Fruit fly (Drosophila melanogaster) whole organism, embryonic: ENCODE measurements around the gene CG14362.
A peak's percentile ranks its signal among the peaks of the same experiment; 100 is the strongest.

ENCODE experiments used
- B-H1 ChIP-seq: fragments of 200-800 bp; sonication (Bioruptor generic); IDR thresholded peaks from 3 replicates; pipeline ENCODE4 v1.3.6; 2022; ENCODE audit warnings: missing biosample characterization, missing genetic modification characterization
- CG1024 ChIP-seq: fragments of 200-800 bp; sonication (Bioruptor generic); IDR thresholded peaks from 2 replicates; pipeline ENCODE4 v1.3.6; 2022; ENCODE audit warnings: missing biosample characterization, missing genetic modification characterization
- CG10366 ChIP-seq: fragments of 200-800 bp; sonication (Bioruptor generic); IDR thresholded peaks from 2 replicates; pipeline ENCODE4 v1.3.6; 2022; ENCODE audit warnings: missing biosample characterization, missing genetic modification characterization
- CG12236 ChIP-seq: fragments of 200-800 bp; sonication (Bioruptor generic); optimal IDR thresholded peaks from 2 replicates; lab custom pipeline; 2016; ENCODE audit warnings: missing biosample characterization, missing genetic modification characterization
- CG12744 ChIP-seq: fragments of 200-800 bp; sonication (Bioruptor generic); optimal IDR thresholded peaks from 2 replicates; lab custom pipeline; 2016; ENCODE audit warnings: missing biosample characterization, missing genetic modification characterization
- CG13894 ChIP-seq: fragments of 200-800 bp; sonication (Bioruptor generic); optimal IDR thresholded peaks from 3 replicates; lab custom pipeline; 2018; ENCODE audit warnings: missing biosample characterization, mild to moderate bottlenecking, missing genetic modification characterization, moderate library complexity
- CG14014 ChIP-seq: fragments of 200-800 bp; sonication (Bioruptor generic); IDR thresholded peaks from 2 replicates; pipeline ENCODE4 v1.3.6; 2022; ENCODE audit warnings: missing biosample characterization, missing genetic modification characterization
- CG14667 ChIP-seq: fragments of 200-800 bp; sonication (Bioruptor generic); IDR thresholded peaks from 2 replicates; pipeline ENCODE4 v1.3.6; 2022; ENCODE audit warnings: missing biosample characterization, missing genetic modification characterization
- CG15514 ChIP-seq: fragments of 200-800 bp; sonication (Bioruptor generic); optimal IDR thresholded peaks from 3 replicates; lab custom pipeline; 2017; ENCODE audit warnings: missing biosample characterization, missing genetic modification characterization, mild to moderate bottlenecking, moderate library complexity, missing genetic modification reagents
- CG16863 ChIP-seq: fragments of 200-800 bp; sonication (Bioruptor generic); optimal IDR thresholded peaks from 3 replicates; lab custom pipeline; 2016; ENCODE audit warnings: missing biosample characterization, missing genetic modification characterization
- CG17385 ChIP-seq: fragments of 200-800 bp; sonication (Bioruptor generic); optimal IDR thresholded peaks from 3 replicates; lab custom pipeline; 2018; ENCODE audit warnings: missing biosample characterization, mild to moderate bottlenecking, missing genetic modification characterization
- CG17568 ChIP-seq: fragments of 200-800 bp; sonication (Bioruptor generic); optimal IDR thresholded peaks from 2 replicates; lab custom pipeline; 2018; ENCODE audit warnings: missing biosample characterization, mild to moderate bottlenecking, missing genetic modification characterization, moderate library complexity
- CG2129 ChIP-seq: fragments of 200-800 bp; sonication (Bioruptor generic); IDR thresholded peaks from 2 replicates; pipeline ENCODE4 v1.3.6; 2022; ENCODE audit warnings: missing biosample characterization, missing genetic modification characterization; ENCODE audit not compliant: partially characterized antibody
- CG2199 ChIP-seq: fragments of 200-800 bp; sonication (Bioruptor generic); IDR thresholded peaks from 3 replicates; pipeline ENCODE4 v1.3.6; 2022; ENCODE audit warnings: missing biosample characterization, missing genetic modification characterization
- CG3065 ChIP-seq: fragments of 200-800 bp; sonication (Bioruptor generic); optimal IDR thresholded peaks from 2 replicates; lab custom pipeline; 2016; ENCODE audit warnings: missing biosample characterization, missing genetic modification characterization
- CG34422 ChIP-seq: fragments of 200-800 bp; sonication (Bioruptor generic); IDR thresholded peaks from 3 replicates; pipeline ENCODE4 v1.3.6; 2022; ENCODE audit warnings: missing biosample characterization, missing genetic modification characterization
- CG6254 ChIP-seq: fragments of 200-800 bp; sonication (Bioruptor generic); optimal IDR thresholded peaks from 3 replicates; lab custom pipeline; 2017; ENCODE audit warnings: mild to moderate bottlenecking, missing biosample characterization, missing genetic modification reagents, missing genetic modification characterization
- CG6854 ChIP-seq: fragments of 200-800 bp; sonication (Bioruptor generic); optimal IDR thresholded peaks from 3 replicates; lab custom pipeline; 2017; ENCODE audit warnings: missing biosample characterization, mild to moderate bottlenecking, missing genetic modification characterization
- CG7745 ChIP-seq: fragments of 200-800 bp; sonication (Bioruptor generic); optimal IDR thresholded peaks from 2 replicates; lab custom pipeline; 2018; ENCODE audit warnings: missing biosample characterization, mild to moderate bottlenecking, missing genetic modification characterization, moderate library complexity
- CG8924 ChIP-seq: fragments of 200-800 bp; optimal IDR thresholded peaks from 3 replicates; lab custom pipeline; 2019; ENCODE audit warnings: missing biosample characterization, mild to moderate bottlenecking, missing genetic modification characterization, moderate library complexity
- CG9797 ChIP-seq: fragments of 200-800 bp; sonication (Bioruptor generic); optimal IDR thresholded peaks from 3 replicates; lab custom pipeline; 2018; ENCODE audit warnings: missing biosample characterization, mild to moderate bottlenecking, missing genetic modification characterization
- Ets65A ChIP-seq: fragments of 200-800 bp; sonication (Bioruptor generic); peaks from one replicate; lab custom pipeline; 2016; ENCODE audit warnings: missing biosample characterization, missing genetic modification characterization
- H15 ChIP-seq: fragments of 200-800 bp; sonication (Bioruptor generic); IDR thresholded peaks from 3 replicates; pipeline ENCODE4 v1.3.6; 2022; ENCODE audit warnings: missing biosample characterization, missing genetic modification characterization
- HLH3B ChIP-seq: fragments of 200-800 bp; sonication (Bioruptor generic); IDR thresholded peaks from 2 replicates; pipeline ENCODE4 v1.3.6; 2022; ENCODE audit warnings: missing biosample characterization, missing genetic modification characterization
- HLHmδ ChIP-seq: fragments of 200-800 bp; sonication (Bioruptor generic); optimal IDR thresholded peaks from 2 replicates; lab custom pipeline; 2018; ENCODE audit warnings: missing biosample characterization, mild to moderate bottlenecking, missing genetic modification characterization, moderate library complexity
- Hand ChIP-seq: fragments of 200-800 bp; sonication (Bioruptor generic); optimal IDR thresholded peaks from 2 replicates; lab custom pipeline; 2017; ENCODE audit warnings: mild to moderate bottlenecking, missing biosample characterization, missing genetic modification reagents, missing genetic modification characterization
- Jarid2 ChIP-seq: fragments of 200-800 bp; sonication (Bioruptor generic); optimal IDR thresholded peaks from 3 replicates; lab custom pipeline; 2017; ENCODE audit warnings: mild to moderate bottlenecking, missing biosample characterization, missing genetic modification reagents, missing genetic modification characterization
- Poxn ChIP-seq: fragments of 200-800 bp; sonication (Bioruptor generic); IDR thresholded peaks from 2 replicates; pipeline ENCODE4 v1.3.6; 2022; ENCODE audit warnings: missing biosample characterization, missing genetic modification characterization
- Rfx ChIP-seq: fragments of 200-800 bp; sonication (Bioruptor generic); IDR thresholded peaks from 2 replicates; pipeline ENCODE4 v1.3.6; 2022; ENCODE audit warnings: missing biosample characterization, missing genetic modification characterization
- Scr ChIP-seq: fragments of 200-800 bp; sonication (Bioruptor generic); IDR thresholded peaks from 2 replicates; pipeline ENCODE4 v1.3.6; 2022; ENCODE audit warnings: missing biosample characterization, missing genetic modification characterization; ENCODE audit not compliant: partially characterized antibody
- az2 ChIP-seq: fragments of 200-800 bp; sonication (Bioruptor generic); optimal IDR thresholded peaks from 3 replicates; lab custom pipeline; 2016; ENCODE audit warnings: missing biosample characterization, missing genetic modification characterization
- bbx ChIP-seq: fragments of 200-800 bp; sonication (Bioruptor generic); IDR thresholded peaks from 2 replicates; pipeline ENCODE4 v1.3.6; 2022; ENCODE audit warnings: missing biosample characterization, missing genetic modification characterization; ENCODE audit not compliant: partially characterized antibody
- corto ChIP-seq: fragments of 200-800 bp; sonication (Bioruptor generic); optimal IDR thresholded peaks from 2 replicates; lab custom pipeline; 2016; ENCODE audit warnings: missing biosample characterization, mild to moderate bottlenecking, missing genetic modification characterization, moderate library complexity
- cwo ChIP-seq: fragments of 200-800 bp; sonication (Bioruptor generic); optimal IDR thresholded peaks from 3 replicates; lab custom pipeline; 2017; ENCODE audit warnings: missing biosample characterization, missing genetic modification characterization, mild to moderate bottlenecking, moderate library complexity, missing genetic modification reagents
- da ChIP-seq: fragments of 200-800 bp; sonication (Bioruptor generic); optimal IDR thresholded peaks from 2 replicates; lab custom pipeline; 2016; ENCODE audit warnings: missing biosample characterization, missing genetic modification characterization
- dmrt11E ChIP-seq: fragments of 200-800 bp; sonication (Bioruptor generic); optimal IDR thresholded peaks from 3 replicates; lab custom pipeline; 2018; ENCODE audit warnings: missing biosample characterization, mild to moderate bottlenecking, missing genetic modification characterization, moderate library complexity
- gt ChIP-seq: fragments of 200-800 bp; sonication (Bioruptor generic); IDR thresholded peaks from 2 replicates; pipeline ENCODE4 v1.3.6; 2022; ENCODE audit warnings: missing biosample characterization, missing genetic modification characterization
- hbn ChIP-seq: fragments of 200-800 bp; sonication (Bioruptor generic); IDR thresholded peaks from 2 replicates; pipeline ENCODE4 v1.3.6; 2022; ENCODE audit warnings: missing biosample characterization, missing genetic modification characterization; ENCODE audit not compliant: partially characterized antibody
- lbe ChIP-seq: fragments of 200-800 bp; sonication (Bioruptor generic); optimal IDR thresholded peaks from 2 replicates; lab custom pipeline; 2016; ENCODE audit warnings: missing biosample characterization, mild to moderate bottlenecking, missing genetic modification characterization
- lola ChIP-seq, 3 experiments: fragments of >200 bp in 2 of 3; fragments of 200-800 bp in 1 of 3; sonication (Bioruptor generic) in 1 of 3; optimal IDR thresholded peaks; 2 replicates each; lab custom pipeline; 2017 to 2019; ENCODE audit warnings: missing biosample characterization in 3 of 3, missing genetic modification characterization in 3 of 3, mild to moderate bottlenecking in 1 of 3, moderate library complexity in 1 of 3
- mirr ChIP-seq: fragments of 200-800 bp; sonication (Bioruptor generic); optimal IDR thresholded peaks from 3 replicates; lab custom pipeline; 2018; ENCODE audit warnings: missing biosample characterization, mild to moderate bottlenecking, missing genetic modification characterization
- nmo ChIP-seq: fragments of 200-800 bp; sonication (Bioruptor generic); optimal IDR thresholded peaks from 2 replicates; lab custom pipeline; 2018; ENCODE audit warnings: missing biosample characterization, mild to moderate bottlenecking, missing genetic modification characterization, moderate library complexity
- pfk ChIP-seq: fragments of 200-800 bp; sonication (Bioruptor generic); optimal IDR thresholded peaks from 2 replicates; lab custom pipeline; 2018; ENCODE audit warnings: missing biosample characterization, mild to moderate bottlenecking, missing genetic modification characterization, moderate library complexity
- pnt ChIP-seq: fragments of 200-800 bp; sonication (Bioruptor generic); optimal IDR thresholded peaks from 3 replicates; lab custom pipeline; 2016; ENCODE audit warnings: missing biosample characterization, missing genetic modification characterization
- run ChIP-seq: fragments of 200-800 bp; sonication (Bioruptor generic); optimal IDR thresholded peaks from 3 replicates; lab custom pipeline; 2018; ENCODE audit warnings: missing biosample characterization, mild to moderate bottlenecking, missing genetic modification characterization
- shn ChIP-seq: fragments of 200-800 bp; sonication (Bioruptor generic); optimal IDR thresholded peaks from 3 replicates; lab custom pipeline; 2016; ENCODE audit warnings: missing biosample characterization, missing genetic modification characterization
- slou ChIP-seq: fragments of 200-800 bp; sonication (Bioruptor generic); optimal IDR thresholded peaks from 3 replicates; lab custom pipeline; 2016; ENCODE audit warnings: missing biosample characterization, missing genetic modification characterization
- so ChIP-seq: fragments of 200-800 bp; sonication (Bioruptor generic); IDR thresholded peaks from 3 replicates; pipeline ENCODE4 v1.3.6; 2022; ENCODE audit warnings: missing biosample characterization, missing genetic modification characterization
- usp ChIP-seq: fragments of >200 bp; optimal IDR thresholded peaks from 2 replicates; lab custom pipeline; 2017; ENCODE audit warnings: missing biosample characterization, missing genetic modification characterization
- zfh1 ChIP-seq: fragments of 200-800 bp; sonication (Bioruptor generic); IDR thresholded peaks from 3 replicates; pipeline ENCODE4 v1.3.6; 2022; ENCODE audit warnings: missing biosample characterization, missing genetic modification characterization

The CG14362 gene

dm6 chr3R:13812736-13813250 is 42.5 kb downstream of the CG14362 start, which contains the start of the genes tal-1A, tal-2A, tal-3A and tal-AA (continued):
- TF ChIP-seq usp (GFP tag; lab: Kevin White, UChicago) (no peak), lbe (GFP tag; lab: Kevin White, UChicago) (peak; percentile 87), CG13894 (tag; lab: Kevin White, UChicago) (no peak), lola (GFP tag; optimal IDR thresholded peaks at IDR 0.05; lab: Kevin White, UChicago) (no peak), CG3065 (GFP tag; lab: Kevin White, UChicago) (no peak), hbn (GFP tag; lab: Robert Waterston, UW) (peak; percentile 63), gt (GFP tag; lab: Robert Waterston, UW) (no peak), so (GFP tag; lab: Robert Waterston, UW) (peak; percentile 77; the same call in 2 of the 3 replicates), CG14667 (GFP tag; lab: Robert Waterston, UW) (no peak), pnt (GFP tag; lab: Kevin White, UChicago) (no peak), mirr (GFP tag; lab: Kevin White, UChicago) (peak; percentile 47), CG17385 (GFP tag; lab: Kevin White, UChicago) (peak; percentile 65), CG6254 (GFP tag; lab: Kevin White, UChicago) (peak; percentile 51), CG2199 (GFP tag; lab: Robert Waterston, UW) (no peak), CG6854 (no peak), Ets65A (GFP tag; lab: Kevin White, UChicago) (peak; percentile 44), CG10366 (GFP tag; lab: Robert Waterston, UW) (no peak), nmo (GFP tag; lab: Kevin White, UChicago) (no peak), CG2129 (GFP tag; lab: Robert Waterston, UW) (0 out of 2 replicates have a peak, but pooled peaks have one; percentile 22), az2 (GFP tag; lab: Kevin White, UChicago) (no peak), Jarid2 (GFP tag; lab: Kevin White, UChicago) (peak; percentile 87), CG12236 (GFP tag; lab: Kevin White, UChicago) (no peak), Rfx (GFP tag; lab: Robert Waterston, UW) (peak; percentile 25; the same call in 1 of the 2 replicates), CG1024 (GFP tag; lab: Robert Waterston, UW) (no peak), HLH3B (GFP tag; lab: Robert Waterston, UW) (no peak; the same call in 1 of the 2 replicates), Scr (GFP tag; lab: Robert Waterston, UW) (peak; percentile 49; the same call in 1 of the 2 replicates), zfh1 (GFP tag; lab: Robert Waterston, UW) (peak; percentile 54; the same call in 1 of the 3 replicates), CG8924 (peak; percentile 17), da (GFP tag; lab: Kevin White, UChicago) (no peak), CG9797 (no peak), Hand (GFP tag; lab: Kevin White, UChicago) (no peak), bbx (GFP tag; lab: Robert Waterston, UW) (peak; percentile 31; the same call in 1 of the 2 replicates), Poxn (no peak), corto (GFP tag; lab: Kevin White, UChicago) (no peak), CG7745 (tag; lab: Kevin White, UChicago) (no peak), run (tag; lab: Kevin White, UChicago) (no peak), slou (no peak), CG12744 (GFP tag; lab: Kevin White, UChicago) (no peak), CG34422 (GFP tag; lab: Robert Waterston, UW) (0 out of 3 replicates have a peak, but pooled peaks have one; percentile 33), B-H1 (no peak; the same call in 2 of the 3 replicates), CG16863 (GFP tag; lab: Kevin White, UChicago) (no peak), CG15514 (GFP tag; lab: Kevin White, UChicago) (peak; percentile 36), pfk (GFP tag; lab: Kevin White, UChicago) (no peak), shn (GFP tag; lab: Kevin White, UChicago) (no peak), CG17568 (GFP tag; lab: Kevin White, UChicago) (no peak), dmrt11E (tag; lab: Kevin White, UChicago) (no peak), HLHmδ (GFP tag; lab: Kevin White, UChicago) (peak; percentile 49), H15 (GFP tag; lab: Robert Waterston, UW) (no peak), cwo (GFP tag; lab: Kevin White, UChicago) (peak; percentile 49), CG14014 (GFP tag; lab: Robert Waterston, UW) (peak; percentile 30; the same call in 1 of the 2 replicates)
